Worm (Caenorhabditis elegans): ENCODE measurements around the gene ncr-2.
A peak's percentile ranks its signal among the peaks of the same experiment; 100 is the strongest.

ncr-2 gene

DNA sequence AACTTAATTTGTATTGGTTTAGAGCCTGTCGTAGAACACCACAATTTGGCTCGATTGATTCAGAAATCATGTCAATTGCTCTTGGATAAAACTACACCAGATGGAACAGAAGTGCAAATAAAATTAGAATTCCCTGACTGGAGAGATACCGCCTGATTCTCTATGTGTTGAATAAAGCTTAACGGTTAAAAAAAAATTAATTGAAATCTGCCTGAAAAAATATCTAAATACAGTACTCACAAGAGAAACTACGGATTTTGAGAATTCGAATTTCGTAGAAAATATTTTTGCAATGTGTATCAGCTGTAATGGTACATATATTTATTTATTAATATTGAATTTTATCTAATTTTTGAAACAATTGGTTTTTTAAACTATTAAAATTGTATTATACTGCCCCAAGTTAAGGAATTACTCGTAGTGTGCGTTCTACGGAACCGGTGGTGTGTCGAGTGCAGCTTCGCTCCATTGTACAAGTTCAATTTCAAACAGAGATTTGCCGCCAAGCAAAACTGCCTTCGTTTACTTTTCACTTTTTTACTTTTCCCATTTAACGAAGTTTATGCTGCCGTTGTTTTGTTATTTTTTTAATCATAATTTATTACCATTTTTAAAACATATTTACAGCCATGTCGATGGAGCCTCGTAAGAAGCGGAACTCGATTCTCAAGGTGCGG is 8.0 kb upstream of the ncr-2 start, which contains the start of gene knl-1 (continued):
- TF ChIP-seq snpc-4 (GFP tag; optimal IDR thresholded peaks at IDR 0.05), result no peak
- peak in 1 of 4 experiments; percentile 59 for TF ChIP-seq snpc-4 (tag; optimal IDR thresholded peaks at IDR 0.05)
- TF ChIP-seq K11D2.4 (GFP tag; IDR thresholded peaks at IDR 0.05), result no peak
- TF ChIP-seq B0035.1 (tag; optimal IDR thresholded peaks at IDR 0.05), result no peak
- no peak for TF ChIP-seq pbrm-1 (GFP tag; IDR thresholded peaks at IDR 0.05)
- peak; percentile 28 for TF ChIP-seq snpc-3.4 (tag; optimal IDR thresholded peaks at IDR 0.05)
- TF ChIP-seq hmg-1.2 (GFP tag; IDR thresholded peaks at IDR 0.05), result peak; percentile 46; the same call in 1 of the 2 replicates
- TF ChIP-seq ama-1 (optimal IDR thresholded peaks at IDR 0.05), result no peak
- TF ChIP-seq ama-1 (GFP tag; optimal IDR thresholded peaks at IDR 0.05), result no peak
- TF ChIP-seq mes-4 (tag; optimal IDR thresholded peaks at IDR 0.05), result no peak
- TF ChIP-seq madf-10 (tag; optimal IDR thresholded peaks at IDR 0.05), result peak; percentile 4
- 0 out of 2 replicates have a peak, but pooled peaks have one; percentile 59 for TF ChIP-seq ztf-25 (GFP tag; IDR thresholded peaks at IDR 0.05)
- peak; percentile 51; the same call in 1 of the 2 replicates for TF ChIP-seq madf-8 (GFP tag; conservative IDR thresholded peaks at IDR 0.05)
- TF ChIP-seq nfya-2 (GFP tag; IDR thresholded peaks at IDR 0.05), result no peak
- peak; percentile 95 for TF ChIP-seq ceh-100 (GFP tag; IDR thresholded peaks at IDR 0.05)
- TF ChIP-seq lin-35 (GFP tag; optimal IDR thresholded peaks at IDR 0.05), result peak in 1 of 3 experiments; percentile 21
- TF ChIP-seq F22D6.2 (tag; optimal IDR thresholded peaks at IDR 0.05), result no peak
- TF ChIP-seq dpl-1 (GFP tag; optimal IDR thresholded peaks at IDR 0.05), result peak; percentile 79
- peak; percentile 74 for TF ChIP-seq dox-1 (GFP tag; IDR thresholded peaks at IDR 0.05)
- no peak for TF ChIP-seq bed-2 (GFP tag; IDR thresholded peaks at IDR 0.05)
- TF ChIP-seq F52B5.7 (tag; optimal IDR thresholded peaks at IDR 0.05), result no peak
- TF ChIP-seq madf-3 (GFP tag; IDR thresholded peaks at IDR 0.05), result no peak
- TF ChIP-seq F23B12.7 (tag; optimal IDR thresholded peaks at IDR 0.05; ENCODE audit: insufficient read depth), result peak; percentile 80
- TF ChIP-seq sea-2 (GFP tag; IDR thresholded peaks at IDR 0.05), result no peak
- peak; percentile 68 for TF ChIP-seq lin-54 (GFP tag; optimal IDR thresholded peaks at IDR 0.05)
- TF ChIP-seq sptf-2 (GFP tag; optimal IDR thresholded peaks at IDR 0.05), result no peak
- 0 out of 2 replicates have a peak, but pooled peaks have one; percentile 51 for TF ChIP-seq aptf-2 (GFP tag; conservative IDR thresholded peaks at IDR 0.05)
- no peak for TF ChIP-seq hlh-26 (GFP tag; conservative IDR thresholded peaks at IDR 0.05)
- TF ChIP-seq Y95B8A.8 (GFP tag; IDR thresholded peaks at IDR 0.05), result no peak
- TF ChIP-seq rcor-1 (GFP tag; IDR thresholded peaks at IDR 0.05), result peak; percentile 45; the same call in 1 of the 2 replicates
- no peak for TF ChIP-seq lag-1 (GFP tag; IDR thresholded peaks at IDR 0.05)
- no peak for TF ChIP-seq mxl-1 (tag; optimal IDR thresholded peaks at IDR 0.05)
- peak; percentile 80 for TF ChIP-seq mcd-1 (GFP tag; IDR thresholded peaks at IDR 0.05)
- TF ChIP-seq ztf-3 (GFP tag; optimal IDR thresholded peaks at IDR 0.05), result no peak
- TF ChIP-seq aptf-3 (GFP tag; IDR thresholded peaks at IDR 0.05), result no peak
- no peak for TF ChIP-seq hlh-12 (tag; optimal IDR thresholded peaks at IDR 0.05)
- peak; percentile 25 for TF ChIP-seq tbp1 (GFP tag; optimal IDR thresholded peaks at IDR 0.05)
- TF ChIP-seq unc-130 (GFP tag; optimal IDR thresholded peaks at IDR 0.05), result peak; percentile 68
- no peak for TF ChIP-seq K12H6.12 (tag; optimal IDR thresholded peaks at IDR 0.05)
- TF ChIP-seq cebp-1 (GFP tag; IDR thresholded peaks at IDR 0.05), result no peak
- no peak for TF ChIP-seq cebp-1 (tag; optimal IDR thresholded peaks at IDR 0.05)
- TF ChIP-seq ceh-27 (GFP tag; optimal IDR thresholded peaks at IDR 0.05), result peak; percentile 30
- TF ChIP-seq attf-3 (GFP tag; conservative IDR thresholded peaks at IDR 0.05), result peak; percentile 63; the same call in 1 of the 2 replicates
- no peak for TF ChIP-seq ekl-4 (GFP tag; IDR thresholded peaks at IDR 0.05)
- TF ChIP-seq efl-1 (GFP tag; optimal IDR thresholded peaks at IDR 0.05), result peak; percentile 90
- no peak for TF ChIP-seq unc-62 (GFP tag; optimal IDR thresholded peaks at IDR 0.05)
- no peak for TF ChIP-seq F49E8.2 (tag; optimal IDR thresholded peaks at IDR 0.05; ENCODE audit: insufficient read depth)
- TF ChIP-seq ceh-91 (GFP tag; IDR thresholded peaks at IDR 0.05), result peak; percentile 75
- TF ChIP-seq egl-18 (GFP tag; IDR thresholded peaks at IDR 0.05), result no peak
